Fruit fly (Drosophila melanogaster): ENCODE measurements around the gene CG3285.

Gene CG3285

DNA sequence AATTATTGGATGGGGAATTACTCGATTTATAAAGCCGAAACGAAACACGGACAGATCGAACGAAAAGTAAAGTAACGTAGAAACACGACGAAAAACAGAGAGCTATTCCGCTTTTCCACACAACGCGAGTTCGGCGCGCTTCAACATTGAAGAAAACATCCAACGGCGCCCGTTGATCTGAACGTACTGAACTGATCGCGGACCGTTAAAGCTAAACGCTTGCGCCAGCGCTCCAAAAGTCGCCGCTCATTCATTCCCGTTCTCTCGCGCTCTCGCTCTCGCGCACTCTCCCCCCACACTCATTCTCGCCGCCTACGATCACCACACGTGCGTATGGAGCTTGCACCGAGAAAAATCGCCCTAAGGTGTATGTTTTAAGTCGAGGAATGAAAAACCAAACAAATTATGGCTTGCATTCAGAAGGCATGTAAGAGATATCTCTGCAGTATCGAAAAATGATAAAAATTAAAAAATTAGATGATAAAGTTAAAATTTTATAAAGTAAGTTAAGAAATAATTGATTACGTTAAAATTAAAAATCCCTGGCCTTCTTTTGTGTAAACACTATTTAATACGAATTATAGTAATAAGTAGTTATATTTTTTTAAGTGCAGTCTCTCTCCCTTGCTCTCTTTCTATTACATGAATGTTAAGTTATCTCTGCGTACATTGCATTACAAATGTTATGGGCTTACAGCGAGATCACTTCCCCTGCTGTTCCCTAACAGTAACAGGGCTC is 24.1 kb downstream of the CG3285 start, which contains the start of gene E23 (continued):
- peak; percentile 98 for TF ChIP-seq zfh1 (GFP tag; IDR thresholded peaks at IDR 0.05)
- peak; percentile 96 for TF ChIP-seq CG43689 (GFP tag; IDR thresholded peaks at IDR 0.05)
- peak; percentile 97 for TF ChIP-seq Awh (GFP tag; IDR thresholded peaks at IDR 0.05)
- peak; percentile 94 for TF ChIP-seq psq (GFP tag; optimal IDR thresholded peaks at IDR 0.05)
- TF ChIP-seq Dip3 (GFP tag; optimal IDR thresholded peaks at IDR 0.05): peak; percentile 93
- TF ChIP-seq kni (GFP tag; optimal IDR thresholded peaks at IDR 0.05): peak; percentile 96
- TF ChIP-seq CG17361 (GFP tag; IDR thresholded peaks at IDR 0.05): peak; percentile 99
- TF ChIP-seq Adf1 (GFP tag; IDR thresholded peaks at IDR 0.05): peak; percentile 86
- no peak for TF ChIP-seq h (optimal IDR thresholded peaks at IDR 0.05)
- TF ChIP-seq CG6689 (GFP tag; IDR thresholded peaks at IDR 0.05): peak; percentile 98
- peak; percentile 98 for TF ChIP-seq CG32532 (GFP tag; IDR thresholded peaks at IDR 0.05)
- TF ChIP-seq eyg (GFP tag; optimal IDR thresholded peaks at IDR 0.05): peak; percentile 86
- TF ChIP-seq CrebB (tag; optimal IDR thresholded peaks at IDR 0.05): peak; percentile 97
- peak; percentile 96 for TF ChIP-seq CG6854 (GFP tag; optimal IDR thresholded peaks at IDR 0.05)
- peak; percentile 81 for TF ChIP-seq CG4282 (GFP tag; optimal IDR thresholded peaks at IDR 0.05)
- peak; percentile 93 for TF ChIP-seq Atf3 (GFP tag; optimal IDR thresholded peaks at IDR 0.05)
- peak; percentile 87 for TF ChIP-seq abd-A (tag; optimal IDR thresholded peaks at IDR 0.05)
- TF ChIP-seq sima (GFP tag; optimal IDR thresholded peaks at IDR 0.05): peak; percentile 84
- TF ChIP-seq dpn (GFP tag; optimal IDR thresholded peaks at IDR 0.05): peak; percentile 96 to 99
- TF ChIP-seq al (GFP tag; IDR thresholded peaks at IDR 0.05): peak; percentile 98
- peak; percentile 99 for TF ChIP-seq Xrp1 (GFP tag; IDR thresholded peaks at IDR 0.05)
- TF ChIP-seq fd3F (GFP tag; optimal IDR thresholded peaks at IDR 0.05): peak; percentile 97
- peak; percentile 96 for TF ChIP-seq B-H1 (GFP tag; IDR thresholded peaks at IDR 0.05)
- peak; percentile 98 for TF ChIP-seq BtbVII (GFP tag; optimal IDR thresholded peaks at IDR 0.05)
- TF ChIP-seq cwo (GFP tag; optimal IDR thresholded peaks at IDR 0.05): peak; percentile 100
- peak; percentile 95 for TF ChIP-seq chm (GFP tag; IDR thresholded peaks at IDR 0.05)
- peak; percentile 95 for TF ChIP-seq CG2889 (GFP tag; IDR thresholded peaks at IDR 0.05)
- 0 out of 2 replicates have a peak, but pooled peaks have one; percentile 20 for TF ChIP-seq sna (GFP tag; IDR thresholded peaks at IDR 0.05; ENCODE audit: partially characterized antibody)
- peak; percentile 98 for TF ChIP-seq Usf (GFP tag; optimal IDR thresholded peaks at IDR 0.05)
- TF ChIP-seq gce (GFP tag; IDR thresholded peaks at IDR 0.05): peak; percentile 94
- TF ChIP-seq NFAT (GFP tag; IDR thresholded peaks at IDR 0.05): peak; percentile 97
- TF ChIP-seq CG15479 (GFP tag; optimal IDR thresholded peaks at IDR 0.05): no peak
- peak; percentile 97 for TF ChIP-seq CG12155 (GFP tag; optimal IDR thresholded peaks at IDR 0.05)
- peak; percentile 89 for TF ChIP-seq CG12769 (tag; optimal IDR thresholded peaks at IDR 0.05)
- TF ChIP-seq CG7372 (GFP tag; IDR thresholded peaks at IDR 0.05): peak; percentile 98
- TF ChIP-seq inv (GFP tag; IDR thresholded peaks at IDR 0.05; ENCODE audit: partially characterized antibody): no peak
- TF ChIP-seq zen (tag; optimal IDR thresholded peaks at IDR 0.05): peak; percentile 96
- peak; percentile 96 for TF ChIP-seq pho (GFP tag; optimal IDR thresholded peaks at IDR 0.05)
- peak; percentile 94 for TF ChIP-seq GATAe (GFP tag; conservative IDR thresholded peaks at IDR 0.05)
- TF ChIP-seq hbn (GFP tag; IDR thresholded peaks at IDR 0.05; ENCODE audit: partially characterized antibody): no peak
- TF ChIP-seq Hr78 (GFP tag; optimal IDR thresholded peaks at IDR 0.05): peak in 1 of 2 experiments; percentile 98
- peak; percentile 49; the same call in 1 of the 2 replicates for TF ChIP-seq dati (GFP tag; IDR thresholded peaks at IDR 0.05)
- TF ChIP-seq CG7987 (GFP tag; optimal IDR thresholded peaks at IDR 0.05): peak; percentile 97
- peak; percentile 98 for TF ChIP-seq CG34422 (GFP tag; IDR thresholded peaks at IDR 0.05)
- peak; percentile 99 for TF ChIP-seq CG13775 (GFP tag; optimal IDR thresholded peaks at IDR 0.05)
- TF ChIP-seq CG17912 (GFP tag; optimal IDR thresholded peaks at IDR 0.05): peak; percentile 97
- TF ChIP-seq CG11504 (tag; optimal IDR thresholded peaks at IDR 0.05): peak; percentile 98
- peak; percentile 99 for TF ChIP-seq CG15269 (tag; optimal IDR thresholded peaks at IDR 0.05)
- peak; percentile 89 for TF ChIP-seq ERR (GFP tag; optimal IDR thresholded peaks at IDR 0.05)
- TF ChIP-seq her (GFP tag; optimal IDR thresholded peaks at IDR 0.05): peak; percentile 83

Measured in whole organism, embryonic.